Fruit fly (Drosophila melanogaster): ENCODE measurements around the gene PrBP.
A peak's percentile ranks its signal among the peaks of the same experiment; 100 is the strongest.

The PrBP gene

dm6 chr2L:8734304-8734703 lies 48.5 kb upstream of the PrBP start:
- TF ChIP-seq CG2199 (GFP tag; IDR thresholded peaks at IDR 0.05) (peak; percentile 61; the same call in 1 of the 3 replicates), gsb-n (tag; optimal IDR thresholded peaks at IDR 0.05) (no peak), Fer1 (GFP tag; optimal IDR thresholded peaks at IDR 0.05) (peak; percentile 13), CG34376 (GFP tag; optimal IDR thresholded peaks at IDR 0.05) (peak; percentile 38), HLH3B (GFP tag; IDR thresholded peaks at IDR 0.05) (peak; percentile 17; the same call in 1 of the 2 replicates), lab (GFP tag; optimal IDR thresholded peaks at IDR 0.05) (peak; percentile 34), mirr (GFP tag; optimal IDR thresholded peaks at IDR 0.05) (peak; percentile 58), Hey (tag; optimal IDR thresholded peaks at IDR 0.05) (peak; percentile 32), sr (GFP tag; IDR thresholded peaks at IDR 0.05) (peak; percentile 98), GATAe (GFP tag; conservative IDR thresholded peaks at IDR 0.05) (peak; percentile 32; the same call in 1 of the 2 replicates), Asciz (GFP tag; optimal IDR thresholded peaks at IDR 0.05) (no peak), CG10543 (GFP tag; optimal IDR thresholded peaks at IDR 0.05) (peak; percentile 68), stc (GFP tag; IDR thresholded peaks at IDR 0.05) (0 out of 2 replicates have a peak, but pooled peaks have one; percentile 18), Meics (GFP tag; optimal IDR thresholded peaks at IDR 0.05) (peak; percentile 5), sug (tag; optimal IDR thresholded peaks at IDR 0.05) (peak; percentile 78), crol (GFP tag; IDR thresholded peaks at IDR 0.05) (peak; percentile 91), CG8944 (GFP tag; optimal IDR thresholded peaks at IDR 0.05) (no peak), Rfx (GFP tag; IDR thresholded peaks at IDR 0.05) (peak; percentile 32; the same call in 1 of the 2 replicates), CG12071 (GFP tag; optimal IDR thresholded peaks at IDR 0.05) (no peak), cwo (GFP tag; optimal IDR thresholded peaks at IDR 0.05) (peak; percentile 9), exex (tag; optimal IDR thresholded peaks at IDR 0.05) (peak; percentile 68), eyg (GFP tag; optimal IDR thresholded peaks at IDR 0.05) (no peak), sd (tag; optimal IDR thresholded peaks at IDR 0.05) (peak; percentile 80), Deaf1 (tag; optimal IDR thresholded peaks at IDR 0.05) (peak; percentile 10), CG12769 (tag; optimal IDR thresholded peaks at IDR 0.05) (peak; percentile 28)

DNA sequence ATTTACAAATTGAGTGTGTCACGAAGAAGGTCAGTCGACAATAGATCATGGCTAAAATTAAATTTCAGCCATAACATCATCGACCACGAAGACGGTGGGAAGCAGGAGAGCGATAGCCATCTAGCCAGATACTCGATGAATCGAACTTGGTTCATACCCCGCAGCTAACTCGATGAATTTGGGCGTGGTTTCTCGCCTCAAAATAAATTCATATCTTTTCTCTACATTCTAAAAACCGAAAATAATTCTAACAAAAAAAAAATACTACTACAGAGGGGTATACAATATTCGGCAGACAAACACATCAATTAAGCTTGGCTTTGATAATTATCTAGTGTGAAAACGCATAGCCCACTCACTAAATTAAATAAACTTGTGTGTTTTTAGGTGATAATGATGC lies 46.9 kb upstream of the PrBP start:
- TF ChIP-seq grn (GFP tag; optimal IDR thresholded peaks at IDR 0.05) (peak; percentile 36), fd96Cb (tag; optimal IDR thresholded peaks at IDR 0.05) (peak; percentile 15), Usf (GFP tag; optimal IDR thresholded peaks at IDR 0.05) (no peak), Awh (GFP tag; IDR thresholded peaks at IDR 0.05) (peak; percentile 62), chm (GFP tag; IDR thresholded peaks at IDR 0.05) (peak; percentile 52; the same call in 1 of the 2 replicates), Mad (GFP tag; optimal IDR thresholded peaks at IDR 0.05) (peak; percentile 12), D19A (tag; optimal IDR thresholded peaks at IDR 0.05) (peak; percentile 23), H15 (GFP tag; IDR thresholded peaks at IDR 0.05) (peak; percentile 72), Sox100B (GFP tag; optimal IDR thresholded peaks at IDR 0.05) (peak; percentile 8), Bdp1 (GFP tag; optimal IDR thresholded peaks at IDR 0.05) (no peak), stc (GFP tag; IDR thresholded peaks at IDR 0.05) (peak; percentile 70), sob (GFP tag; IDR thresholded peaks at IDR 0.05) (no peak), sens (GFP tag) (peak; percentile 78), sr (GFP tag; IDR thresholded peaks at IDR 0.05) (peak; percentile 30; the same call in 1 of the 3 replicates), Ptx1 (GFP tag; IDR thresholded peaks at IDR 0.05) (peak; percentile 68; the same call in 1 of the 2 replicates), Doc3 (GFP tag; IDR thresholded peaks at IDR 0.05; ENCODE audit: partially characterized antibody) (no peak), ase (GFP tag; IDR thresholded peaks at IDR 0.05) (peak; percentile 50; the same call in 1 of the 3 replicates), CG17802 (tag; optimal IDR thresholded peaks at IDR 0.05) (no peak), cwo (GFP tag; optimal IDR thresholded peaks at IDR 0.05) (peak; percentile 14), Dbx (GFP tag; IDR thresholded peaks at IDR 0.05) (0 out of 3 replicates have a peak, but pooled peaks have one; percentile 10), Chrac-16 (GFP tag; optimal IDR thresholded peaks at IDR 0.05) (peak; percentile 23), CG2678 (tag; optimal IDR thresholded peaks at IDR 0.05) (peak; percentile 46), chif (GFP tag; optimal IDR thresholded peaks at IDR 0.05) (peak in 1 of 2 experiments; percentile 4), pnt (GFP tag; optimal IDR thresholded peaks at IDR 0.05) (peak; percentile 18), Ada2b (GFP tag; IDR thresholded peaks at IDR 0.05) (peak; percentile 48; the same call in 1 of the 2 replicates), CG10209 (GFP tag; optimal IDR thresholded peaks at IDR 0.05) (no peak), lab (GFP tag; optimal IDR thresholded peaks at IDR 0.05) (peak; percentile 51), CG1024 (GFP tag; IDR thresholded peaks at IDR 0.05) (0 out of 2 replicates have a peak, but pooled peaks have one; percentile 21), CG9437 (GFP tag; optimal IDR thresholded peaks at IDR 0.05) (peak; percentile 2)

Measured in whole organism, embryonic.